Fruit fly (Drosophila melanogaster): ENCODE results near the gene Flo2.

- TF ChIP-seq Clk (GFP tag; optimal IDR thresholded peaks at IDR 0.05): no peak
- no peak for TF ChIP-seq CG1620 (GFP tag; optimal IDR thresholded peaks at IDR 0.05)
- TF ChIP-seq kay (GFP tag; ENCODE audit: borderline replicate concordance): no peak
- no peak for TF ChIP-seq CG14711 (tag; optimal IDR thresholded peaks at IDR 0.05)
- TF ChIP-seq ovo (GFP tag; optimal IDR thresholded peaks at IDR 0.05): no peak
- TF ChIP-seq Crg-1 (GFP tag; optimal IDR thresholded peaks at IDR 0.05): no peak
These were observed 89.7 kb downstream of the Flo2 start, which contains the start of gene CG32591 for dm6 chrX:14928844-14929243.

Data from whole organism, adult.